Worm (Caenorhabditis elegans) whole organism, L4 larva: Measurements from ENCODE around the gene srt-28.

Experiments used
- F26F4.8 ChIP-seq: fragments of 200-800 bp; sonication (Bioruptor generic); conservative IDR thresholded peaks from 2 replicates; pipeline ENCODE4 v1.3.6; 2022; ENCODE audit warnings: missing genetic modification characterization, missing compliant biosample characterization
- T20F7.1 ChIP-seq: fragments of 200-800 bp; sonication (Bioruptor generic); optimal IDR thresholded peaks from 2 replicates; lab custom pipeline; 2018; ENCODE audit warnings: mild to moderate bottlenecking, missing genetic modification characterization, missing compliant biosample characterization
- Y105C5A.15 ChIP-seq: fragments of 200-800 bp; sonication (Bioruptor generic); IDR thresholded peaks from 2 replicates; pipeline ENCODE4 v1.3.6; 2022; ENCODE audit warnings: missing genetic modification characterization, missing compliant biosample characterization
- aly-2 ChIP-seq: sonication (generic microtip); optimal IDR thresholded peaks from 2 replicates; lab custom pipeline; 2018; ENCODE audit warnings: missing biosample characterization, missing genetic modification characterization
- ama-1 ChIP-seq: fragments of 150-350 bp; optimal IDR thresholded peaks from 2 replicates; lab custom pipeline; 2014; ENCODE audit warnings: inconsistent platforms, mixed read lengths
- arid-1 ChIP-seq: fragments of 200-800 bp; sonication (Bioruptor generic); conservative IDR thresholded peaks from 2 replicates; pipeline ENCODE4 v1.3.6; 2022; ENCODE audit warnings: missing genetic modification reagents, missing genetic modification characterization, missing compliant biosample characterization
- attf-4 ChIP-seq: sonication (generic microtip); optimal IDR thresholded peaks from 3 replicates; lab custom pipeline; 2017; ENCODE audit warnings: missing biosample characterization, missing genetic modification characterization
- ceh-20 ChIP-seq: fragments of 200-800 bp; sonication (Bioruptor generic); IDR thresholded peaks from 2 replicates; pipeline ENCODE4 v1.3.6; 2022; ENCODE audit warnings: missing genetic modification reagents, missing genetic modification characterization, missing compliant biosample characterization
- ceh-28 ChIP-seq: fragments of 150-350 bp; optimal IDR thresholded peaks from 2 replicates; lab custom pipeline; 2014; ENCODE audit warnings: missing biosample characterization, missing genetic modification reagents, missing genetic modification characterization
- ceh-44 ChIP-seq: fragments of 200-800 bp; sonication (Bioruptor generic); IDR thresholded peaks from 2 replicates; pipeline ENCODE4 v1.3.6; 2022; ENCODE audit warnings: missing genetic modification reagents, missing genetic modification characterization, missing compliant biosample characterization
- ceh-82 ChIP-seq: sonication (generic microtip); optimal IDR thresholded peaks from 2 replicates; lab custom pipeline; 2017; ENCODE audit warnings: missing biosample characterization, missing genetic modification characterization
- daf-8 ChIP-seq: fragments of 200-800 bp; sonication (Bioruptor generic); IDR thresholded peaks from 2 replicates; pipeline ENCODE4 v1.3.6; 2022; ENCODE audit warnings: missing genetic modification characterization, missing compliant biosample characterization
- dmd-9 ChIP-seq: fragments of 200-800 bp; sonication (Bioruptor generic); IDR thresholded peaks from 2 replicates; pipeline ENCODE4 v1.3.6; 2022; ENCODE audit warnings: missing genetic modification reagents, missing genetic modification characterization, missing compliant biosample characterization
- duxl-1 ChIP-seq: sonication (generic microtip); optimal IDR thresholded peaks from 2 replicates; lab custom pipeline; 2016; ENCODE audit warnings: mild to moderate bottlenecking, missing genetic modification characterization, moderate library complexity, missing compliant biosample characterization; ENCODE audit not compliant: poor library complexity
- dve-1 ChIP-seq: sonication (generic microtip); optimal IDR thresholded peaks from 2 replicates; lab custom pipeline; 2017; ENCODE audit warnings: antibody characterized with exemption, mild to moderate bottlenecking, missing genetic modification characterization, missing compliant biosample characterization; ENCODE audit not compliant: insufficient read depth
- egl-43 ChIP-seq: fragments of 200-800 bp; sonication (Bioruptor generic); IDR thresholded peaks from 2 replicates; pipeline ENCODE4 v1.3.6; 2022; ENCODE audit warnings: missing genetic modification reagents, missing genetic modification characterization, missing compliant biosample characterization
- fos-1 ChIP-seq: fragments of 150-350 bp; optimal IDR thresholded peaks from 2 replicates; lab custom pipeline; 2014; ENCODE audit warnings: missing biosample characterization, missing genetic modification characterization
- hlh-11 ChIP-seq: fragments of 200-800 bp; sonication (Bioruptor generic); optimal IDR thresholded peaks from 2 replicates; lab custom pipeline; 2018; ENCODE audit warnings: mild to moderate bottlenecking, missing genetic modification characterization, missing compliant biosample characterization
- hlh-30 ChIP-seq: sonication (generic microtip); optimal IDR thresholded peaks from 2 replicates; lab custom pipeline; 2017; ENCODE audit warnings: antibody characterized with exemption, mild to moderate bottlenecking, missing genetic modification characterization, missing compliant biosample characterization; ENCODE audit not compliant: insufficient read depth
- jun-1 ChIP-seq: fragments of 150-350 bp; optimal IDR thresholded peaks from 2 replicates; lab custom pipeline; 2014; ENCODE audit warnings: missing biosample characterization, missing genetic modification reagents, missing genetic modification characterization
- lin-38 ChIP-seq: fragments of 200-800 bp; sonication (Bioruptor generic); IDR thresholded peaks from 2 replicates; pipeline ENCODE4 v1.3.6; 2022; ENCODE audit warnings: missing genetic modification reagents, missing genetic modification characterization, missing compliant biosample characterization
- lin-39 ChIP-seq: fragments of 150-350 bp; optimal IDR thresholded peaks from 2 replicates; lab custom pipeline; 2014; ENCODE audit warnings: missing biosample characterization, missing genetic modification reagents, missing genetic modification characterization
- lsy-2 ChIP-seq, 2 experiments: fragments of 150-350 bp in 1 of 2; sonication (generic microtip) in 1 of 2; optimal IDR thresholded peaks; 2 replicates each; lab custom pipeline; 2014 to 2017; ENCODE audit warnings: missing biosample characterization in 2 of 2, missing genetic modification characterization in 2 of 2
- madf-9 ChIP-seq: fragments of 200-800 bp; sonication (Bioruptor generic); conservative IDR thresholded peaks from 2 replicates; pipeline ENCODE4 v1.3.6; 2022; ENCODE audit warnings: missing genetic modification reagents, missing genetic modification characterization, missing compliant biosample characterization
- mdl-1 ChIP-seq, 2 experiments: fragments of 150-350 bp in 1 of 2; sonication (generic microtip) in 1 of 2; optimal IDR thresholded peaks; 2 replicates each; lab custom pipeline; 2014 to 2017; ENCODE audit warnings: missing biosample characterization in 2 of 2, missing genetic modification characterization in 2 of 2
- mep-1 ChIP-seq: fragments of 150-350 bp; sonication (generic microtip); optimal IDR thresholded peaks from 3 replicates; lab custom pipeline; 2014; ENCODE audit warnings: missing biosample characterization, missing genetic modification characterization
- mes-2 ChIP-seq: sonication (generic microtip); optimal IDR thresholded peaks from 2 replicates; lab custom pipeline; 2016; ENCODE audit warnings: missing genotype, mild to moderate bottlenecking, missing genetic modification characterization, missing compliant biosample characterization; ENCODE audit not compliant: poor library complexity, severe bottlenecking
- mxl-2 ChIP-seq: fragments of 200-800 bp; sonication (Bioruptor generic); conservative IDR thresholded peaks from 2 replicates; pipeline ENCODE4 v1.3.6; 2022; ENCODE audit warnings: missing genetic modification reagents, missing genetic modification characterization, missing compliant biosample characterization
- mxl-3 ChIP-seq: fragments of 200-800 bp; sonication (Bioruptor generic); optimal IDR thresholded peaks from 2 replicates; lab custom pipeline; 2018; ENCODE audit warnings: mild to moderate bottlenecking, missing genetic modification characterization, missing compliant biosample characterization
- nhr-10 ChIP-seq: fragments of 150-350 bp; optimal IDR thresholded peaks from 2 replicates; lab custom pipeline; 2014; ENCODE audit warnings: missing biosample characterization, missing genetic modification characterization
- nhr-28 ChIP-seq: fragments of 150-350 bp; optimal IDR thresholded peaks from 2 replicates; lab custom pipeline; 2014; ENCODE audit warnings: missing biosample characterization, missing genetic modification characterization
- nhr-41 ChIP-seq: fragments of 200-800 bp; sonication (Bioruptor generic); IDR thresholded peaks from 2 replicates; pipeline ENCODE4 v1.3.6; 2022; ENCODE audit warnings: missing genetic modification reagents, missing genetic modification characterization, missing compliant biosample characterization
- nhr-48 ChIP-seq: sonication (generic microtip); optimal IDR thresholded peaks from 2 replicates; lab custom pipeline; 2016; ENCODE audit warnings: mild to moderate bottlenecking, missing genetic modification characterization, missing compliant biosample characterization
- nhr-77 ChIP-seq: fragments of 150-350 bp; optimal IDR thresholded peaks from 2 replicates; lab custom pipeline; 2014; ENCODE audit warnings: missing biosample characterization, missing genetic modification characterization
- pqm-1 ChIP-seq: sonication (generic microtip); optimal IDR thresholded peaks from 2 replicates; lab custom pipeline; 2017; ENCODE audit warnings: missing biosample characterization, missing genetic modification characterization
- rbr-2 ChIP-seq: sonication (generic microtip); optimal IDR thresholded peaks from 2 replicates; lab custom pipeline; 2016; ENCODE audit warnings: missing genotype, missing genetic modification characterization, missing compliant biosample characterization
- saeg-2 ChIP-seq: fragments of 200-800 bp; sonication (Bioruptor generic); IDR thresholded peaks from 2 replicates; pipeline ENCODE4 v1.3.6; 2022; ENCODE audit warnings: missing genetic modification reagents, missing genetic modification characterization, missing compliant biosample characterization
- sdz-12 ChIP-seq: fragments of 200-800 bp; sonication (Bioruptor generic); optimal IDR thresholded peaks from 2 replicates; lab custom pipeline; 2018; ENCODE audit warnings: mild to moderate bottlenecking, missing genetic modification characterization, missing compliant biosample characterization
- snpc-1.2 ChIP-seq: fragments of 200-800 bp; sonication (Bioruptor generic); IDR thresholded peaks from 2 replicates; pipeline ENCODE4 v1.3.6; 2022; ENCODE audit warnings: missing genetic modification reagents, missing genetic modification characterization, missing compliant biosample characterization
- snpc-4 ChIP-seq: fragments of 150-350 bp; optimal IDR thresholded peaks from 2 replicates; lab custom pipeline; 2014; ENCODE audit warnings: missing biosample characterization, missing genetic modification characterization
- spr-1 ChIP-seq: sonication (generic microtip); optimal IDR thresholded peaks from 2 replicates; lab custom pipeline; 2016; ENCODE audit warnings: mild to moderate bottlenecking, missing genetic modification characterization, missing compliant biosample characterization
- zfp-3 ChIP-seq: fragments of 200-800 bp; sonication (Bioruptor generic); conservative IDR thresholded peaks from 2 replicates; pipeline ENCODE4 v1.3.6; 2022; ENCODE audit warnings: missing genetic modification reagents, missing genetic modification characterization, missing compliant biosample characterization
- zip-2 ChIP-seq: fragments of 150-350 bp; optimal IDR thresholded peaks from 2 replicates; lab custom pipeline; 2014; ENCODE audit warnings: missing biosample characterization, missing genetic modification characterization
- ztf-7 ChIP-seq: fragments of 150-350 bp; optimal IDR thresholded peaks from 2 replicates; lab custom pipeline; 2014; ENCODE audit warnings: missing biosample characterization, missing genetic modification characterization

The srt-28 gene

DNA sequence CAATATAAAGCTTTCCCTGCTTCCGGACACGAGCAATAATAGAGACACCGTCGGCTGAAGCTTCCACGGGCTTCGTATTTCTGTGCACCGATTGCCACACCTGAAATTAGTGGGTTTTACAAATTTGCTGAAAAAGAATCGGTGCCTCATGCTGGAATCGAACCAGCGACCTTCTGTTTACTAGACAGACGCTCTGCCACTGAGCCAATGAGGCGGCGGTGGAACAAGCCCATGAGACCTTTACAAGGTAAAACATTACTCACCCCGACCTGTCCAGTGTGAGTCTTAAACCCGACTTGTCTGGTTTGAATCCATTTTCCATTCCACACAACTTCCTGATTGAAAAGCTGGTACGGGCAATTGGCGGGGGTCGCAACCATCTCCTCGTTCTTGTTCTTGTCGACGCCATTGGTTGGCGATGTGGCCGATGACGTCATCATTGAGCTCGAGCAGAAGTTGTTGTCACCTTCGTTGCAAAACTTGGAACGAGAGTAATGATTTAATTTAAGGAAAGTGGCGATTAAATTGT, 48.8 kb downstream of the srt-28 start, which contains the start of gene ndx-2 (continued):
- TF ChIP-seq snpc-1.2 (GFP tag; lab: Robert Waterston, UW), result peak; percentile 79
- peak; percentile 65; the same call in 1 of the 2 replicates for TF ChIP-seq nhr-41 (GFP tag; lab: Robert Waterston, UW)
- no peak for TF ChIP-seq lsy-2 (tag; optimal IDR thresholded peaks at IDR 0.05; lab: Kevin White, UChicago)
- no peak for TF ChIP-seq snpc-4 (tag; lab: Kevin White, UChicago)
- TF ChIP-seq lin-39, result no peak
- TF ChIP-seq ama-1, result no peak
- no peak for TF ChIP-seq zfp-3 (GFP tag; lab: Robert Waterston, UW)
- TF ChIP-seq daf-8 (GFP tag; lab: Robert Waterston, UW), result no peak
- TF ChIP-seq nhr-77 (tag; lab: Kevin White, UChicago), result no peak
- TF ChIP-seq nhr-48, result no peak
- no peak for TF ChIP-seq sdz-12
- no peak for TF ChIP-seq ceh-20 (GFP tag; lab: Robert Waterston, UW)
- no peak for TF ChIP-seq spr-1 (tag; lab: Kevin White, UChicago)
- TF ChIP-seq mdl-1 (tag; optimal IDR thresholded peaks at IDR 0.05; lab: Kevin White, UChicago), result no peak
- TF ChIP-seq hlh-11, result peak; percentile 10
- TF ChIP-seq ceh-44 (GFP tag; lab: Robert Waterston, UW), result no peak
- peak; percentile 9 for TF ChIP-seq rbr-2 (tag; lab: Kevin White, UChicago)
- TF ChIP-seq fos-1, result no peak
- TF ChIP-seq ceh-28, result no peak
- no peak for TF ChIP-seq pqm-1
- no peak for TF ChIP-seq aly-2 (tag; lab: Kevin White, UChicago)
- TF ChIP-seq F26F4.8 (GFP tag; lab: Robert Waterston, UW), result peak; percentile 90
- TF ChIP-seq madf-9 (GFP tag; lab: Robert Waterston, UW), result peak; percentile 43; the same call in 1 of the 2 replicates
- TF ChIP-seq arid-1 (GFP tag; lab: Robert Waterston, UW), result peak; percentile 54; the same call in 1 of the 2 replicates
- 0 out of 2 replicates have a peak, but pooled peaks have one; percentile 47 for TF ChIP-seq Y105C5A.15 (GFP tag; lab: Robert Waterston, UW)
- TF ChIP-seq duxl-1 (tag; lab: Kevin White, UChicago), result no peak
- no peak for TF ChIP-seq nhr-10 (tag; lab: Kevin White, UChicago)
- 0 out of 2 replicates have a peak, but pooled peaks have one; percentile 20 for TF ChIP-seq mxl-2 (GFP tag; lab: Robert Waterston, UW)
- no peak for TF ChIP-seq dmd-9 (GFP tag; lab: Robert Waterston, UW)
- TF ChIP-seq egl-43 (GFP tag; lab: Robert Waterston, UW), result peak; percentile 90
- TF ChIP-seq ztf-7 (tag; lab: Kevin White, UChicago), result no peak
- no peak for TF ChIP-seq nhr-28
- no peak for TF ChIP-seq mep-1 (tag; lab: Kevin White, UChicago)
- peak; percentile 10 for TF ChIP-seq dve-1 (tag; lab: Kevin White, UChicago)
- TF ChIP-seq T20F7.1 (GFP tag; lab: Kevin White, UChicago), result no peak
- no peak for TF ChIP-seq ceh-82
- peak; percentile 85 for TF ChIP-seq lin-38 (GFP tag; lab: Robert Waterston, UW)
- TF ChIP-seq jun-1 (tag; lab: Kevin White, UChicago), result no peak
- peak; percentile 70 for TF ChIP-seq mes-2 (tag; lab: Kevin White, UChicago)
- TF ChIP-seq zip-2 (tag; lab: Kevin White, UChicago), result no peak
- TF ChIP-seq hlh-30 (tag; lab: Kevin White, UChicago), result peak; percentile 6
- peak; percentile 17 for TF ChIP-seq mxl-3 (GFP tag; lab: Kevin White, UChicago)
- TF ChIP-seq saeg-2 (GFP tag; lab: Robert Waterston, UW), result no peak
- no peak for TF ChIP-seq attf-4
